Fruit fly (Drosophila melanogaster) whole organism, embryonic: ENCODE results near the gene Cdc14.

Experiments used
- Asciz ChIP-seq: fragments of 200-800 bp; sonication (Bioruptor generic); optimal IDR thresholded peaks from 2 replicates; lab custom pipeline; 2017; ENCODE audit warnings: missing biosample characterization, mild to moderate bottlenecking, missing genetic modification characterization, missing genetic modification reagents
- C15 ChIP-seq: fragments of 200-800 bp; sonication (Bioruptor generic); IDR thresholded peaks from 3 replicates; pipeline ENCODE4 v1.3.6; 2022; ENCODE audit warnings: missing biosample characterization, missing genetic modification characterization
- CG11723 ChIP-seq: fragments of 200-800 bp; sonication (Bioruptor generic); optimal IDR thresholded peaks from 2 replicates; lab custom pipeline; 2017; ENCODE audit warnings: missing biosample characterization, mild to moderate bottlenecking, missing genetic modification characterization
- CG12942 ChIP-seq: fragments of 200-800 bp; sonication (Bioruptor generic); optimal IDR thresholded peaks from 3 replicates; lab custom pipeline; 2016; ENCODE audit warnings: missing biosample characterization, missing genetic modification characterization
- CG13894 ChIP-seq: fragments of 200-800 bp; sonication (Bioruptor generic); optimal IDR thresholded peaks from 3 replicates; lab custom pipeline; 2018; ENCODE audit warnings: missing biosample characterization, mild to moderate bottlenecking, missing genetic modification characterization, moderate library complexity
- CG1603 ChIP-seq: fragments of 200-800 bp; sonication (Bioruptor generic); optimal IDR thresholded peaks from 2 replicates; lab custom pipeline; 2019; ENCODE audit warnings: missing biosample characterization, mild to moderate bottlenecking, missing genetic modification characterization, moderate library complexity
- CG17186 ChIP-seq: fragments of 200-800 bp; sonication (Bioruptor generic); optimal IDR thresholded peaks from 3 replicates; lab custom pipeline; 2017; ENCODE audit warnings: missing biosample characterization, missing genetic modification reagents, missing genetic modification characterization
- CG18764 ChIP-seq: fragments of 200-800 bp; sonication (Bioruptor generic); optimal IDR thresholded peaks from 3 replicates; lab custom pipeline; 2016; ENCODE audit warnings: missing biosample characterization, missing genetic modification characterization
- CG2199 ChIP-seq: fragments of 200-800 bp; sonication (Bioruptor generic); IDR thresholded peaks from 3 replicates; pipeline ENCODE4 v1.3.6; 2022; ENCODE audit warnings: missing biosample characterization, missing genetic modification characterization
- CG34376 ChIP-seq: fragments of 200-800 bp; sonication (Bioruptor generic); optimal IDR thresholded peaks from 2 replicates; lab custom pipeline; 2018; ENCODE audit warnings: missing biosample characterization, mild to moderate bottlenecking, missing genetic modification characterization
- CG7745 ChIP-seq: fragments of 200-800 bp; sonication (Bioruptor generic); optimal IDR thresholded peaks from 2 replicates; lab custom pipeline; 2018; ENCODE audit warnings: missing biosample characterization, mild to moderate bottlenecking, missing genetic modification characterization, moderate library complexity
- CG8765 ChIP-seq: fragments of 200-800 bp; sonication (Bioruptor generic); IDR thresholded peaks from 2 replicates; pipeline ENCODE4 v1.3.6; 2022; ENCODE audit warnings: missing biosample characterization, missing genetic modification characterization
- Drgx ChIP-seq: fragments of 200-800 bp; sonication (Bioruptor generic); IDR thresholded peaks from 2 replicates; pipeline ENCODE4 v1.3.6; 2022; ENCODE audit warnings: missing biosample characterization, missing genetic modification characterization
- GATAe ChIP-seq: fragments of 200-800 bp; sonication (Bioruptor generic); conservative IDR thresholded peaks from 2 replicates; pipeline ENCODE4 v1.3.6; 2022; ENCODE audit warnings: missing biosample characterization, missing genetic modification characterization
- Mad ChIP-seq: fragments of 200-800 bp; sonication (Bioruptor generic); optimal IDR thresholded peaks from 2 replicates; lab custom pipeline; 2016; ENCODE audit warnings: missing biosample characterization, missing genetic modification characterization
- Rfx ChIP-seq: fragments of 200-800 bp; sonication (Bioruptor generic); IDR thresholded peaks from 2 replicates; pipeline ENCODE4 v1.3.6; 2022; ENCODE audit warnings: missing biosample characterization, missing genetic modification characterization
- Tbp ChIP-seq: fragments of >200 bp; optimal IDR thresholded peaks from 2 replicates; lab custom pipeline; 2018; ENCODE audit warnings: missing biosample characterization, missing genetic modification characterization
- amos ChIP-seq: fragments of 200-800 bp; sonication (Bioruptor generic); IDR thresholded peaks from 2 replicates; pipeline ENCODE4 v1.3.6; 2022; ENCODE audit warnings: missing biosample characterization, missing genetic modification characterization; ENCODE audit not compliant: partially characterized antibody
- ind ChIP-seq: fragments of 200-800 bp; sonication (Bioruptor generic); optimal IDR thresholded peaks from 3 replicates; lab custom pipeline; 2016; ENCODE audit warnings: missing biosample characterization, missing genetic modification characterization
- onecut ChIP-seq: fragments of 200-800 bp; sonication (Bioruptor generic); IDR thresholded peaks from 2 replicates; pipeline ENCODE4 v1.3.6; 2022; ENCODE audit warnings: missing biosample characterization, missing genetic modification characterization
- prd ChIP-seq, 3 experiments: fragments of >200 bp in 2 of 3; fragments of 200-800 bp in 1 of 3; sonication (Bioruptor generic) in 1 of 3; optimal IDR thresholded peaks in 2 of 3; IDR thresholded peaks in 1 of 3; 2 replicates in 2 of 3; 3 replicates in 1 of 3; pipeline versions ENCODE4 v1.3.6 to Lab custom; 2017 to 2022; ENCODE audit warnings: missing biosample characterization in 1 of 3, missing genetic modification characterization in 1 of 3
- row ChIP-seq: fragments of 200-800 bp; sonication (Bioruptor generic); IDR thresholded peaks from 3 replicates; pipeline ENCODE4 v1.3.6; 2022; ENCODE audit warnings: missing biosample characterization, missing genetic modification characterization
- run ChIP-seq: fragments of 200-800 bp; sonication (Bioruptor generic); optimal IDR thresholded peaks from 3 replicates; lab custom pipeline; 2018; ENCODE audit warnings: missing biosample characterization, mild to moderate bottlenecking, missing genetic modification characterization
- sens ChIP-seq: fragments of 200-800 bp; sonication (Bioruptor generic); peaks from one replicate; lab custom pipeline; 2016; ENCODE audit warnings: missing biosample characterization, missing genetic modification characterization
- sob ChIP-seq: fragments of 200-800 bp; sonication (Bioruptor generic); IDR thresholded peaks from 2 replicates; pipeline ENCODE4 v1.3.6; 2022; ENCODE audit warnings: missing biosample characterization, missing genetic modification characterization
- stc ChIP-seq: fragments of 200-800 bp; sonication (Bioruptor generic); IDR thresholded peaks from 2 replicates; pipeline ENCODE4 v1.3.6; 2022; ENCODE audit warnings: missing biosample characterization, missing genetic modification characterization
- zen2 ChIP-seq: fragments of 200-800 bp; sonication (Bioruptor generic); IDR thresholded peaks from 3 replicates; pipeline ENCODE4 v1.3.6; 2022; ENCODE audit warnings: missing biosample characterization, missing genetic modification characterization; ENCODE audit not compliant: partially characterized antibody

The Cdc14 gene

dm6 chr2L:7754539-7754938, 56.0 kb downstream of the Cdc14 start:
- TF ChIP-seq C15 (GFP tag; lab: Robert Waterston, UW) (no peak), onecut (no peak), Drgx (peak; percentile 68), Rfx (GFP tag; lab: Robert Waterston, UW) (no peak), Asciz (GFP tag; lab: Kevin White, UChicago) (no peak), row (0 out of 3 replicates have a peak, but pooled peaks have one; percentile 14), CG12942 (GFP tag; lab: Kevin White, UChicago) (no peak), prd (optimal IDR thresholded peaks at IDR 0.05; lab: Kevin White, UChicago) (no peak), prd (GFP tag; IDR thresholded peaks at IDR 0.05; lab: Robert Waterston, UW) (0 out of 3 replicates have a peak, but pooled peaks have one; percentile 13), GATAe (GFP tag; lab: Robert Waterston, UW) (no peak), CG11723 (GFP tag; lab: Kevin White, UChicago) (no peak), sens (GFP tag; lab: Kevin White, UChicago) (peak; percentile 46)

dm6 chr2L:7753874-7754273, 56.6 kb downstream of the Cdc14 start, which contains the start of gene CG46025:
CG46025 (plus strand) TSS chr2L:7754174.
- TF ChIP-seq CG2199 (GFP tag; lab: Robert Waterston, UW) (no peak), run (tag; lab: Kevin White, UChicago) (no peak), CG8765 (GFP tag; lab: Robert Waterston, UW) (no peak), CG34376 (GFP tag; lab: Kevin White, UChicago) (no peak)

- TF ChIP-seq amos (GFP tag; lab: Robert Waterston, UW) (no peak), CG13894 (no peak), CG7745 (tag; lab: Kevin White, UChicago) (no peak), Mad (GFP tag; lab: Kevin White, UChicago) (no peak), Tbp (GFP tag; lab: Kevin White, UChicago) (no peak), stc (no peak), CG18764 (GFP tag; lab: Kevin White, UChicago) (no peak), CG17186 (GFP tag; lab: Kevin White, UChicago) (no peak), sob (GFP tag; lab: Robert Waterston, UW) (no peak), ind (no peak), zen2 (no peak), CG1603 (no peak)
Observed at dm6 chr2L:7753086-7753485, 57.4 kb downstream of the Cdc14 start, which contains the start of gene CG7203. CG7203 (minus strand) TSS chr2L:7753186.
